Fruit fly (Drosophila melanogaster) whole organism: Measurements from ENCODE around the gene Abi.

Experiments
- CG8478 ChIP-seq: fragments of >200 bp; optimal IDR thresholded peaks from 2 replicates; lab custom pipeline; 2018; ENCODE audit warnings: inconsistent platforms
- usp ChIP-seq: fragments of >200 bp; optimal IDR thresholded peaks from 2 replicates; lab custom pipeline; 2017; ENCODE audit warnings: missing biosample characterization, missing genetic modification characterization, mixed read lengths

DNA sequence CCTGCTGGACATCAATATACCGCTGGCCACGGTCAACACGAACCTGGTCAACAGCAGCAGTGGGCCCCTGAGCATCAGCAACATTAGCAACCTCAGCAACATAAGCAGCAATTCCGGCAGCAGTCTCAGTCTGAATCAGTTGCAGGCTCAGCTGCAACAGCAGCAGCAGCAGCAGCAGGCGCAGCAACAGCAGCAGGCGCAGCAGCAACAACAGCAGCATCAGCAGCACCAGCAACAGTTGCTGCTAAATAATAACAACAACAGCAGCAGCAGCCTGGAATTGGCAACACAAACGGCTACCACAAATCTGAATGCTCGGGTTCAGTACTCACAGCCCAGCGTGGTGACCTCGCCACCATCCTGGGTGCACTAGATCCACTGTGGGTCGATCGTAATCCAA, 40.7 kb downstream of the Abi start:
- TF ChIP-seq CG8478 (lab: Kevin White, UChicago) (no peak), usp (no peak)
